Worm (Caenorhabditis elegans) whole organism, early embryonic: ENCODE measurements around the gene Y57A10A.27.

Experiments used
- aly-1 ChIP-seq: sonication (generic microtip); optimal IDR thresholded peaks from 2 replicates; lab custom pipeline; 2016; ENCODE audit warnings: missing genetic modification characterization, missing compliant biosample characterization
- ama-1 ChIP-seq: fragments of 150-350 bp; optimal IDR thresholded peaks from 2 replicates; lab custom pipeline; 2014
- ceh-13 ChIP-seq: fragments of 200-800 bp; sonication (Bioruptor generic); optimal IDR thresholded peaks from 2 replicates; lab custom pipeline; 2018; ENCODE audit warnings: mild to moderate bottlenecking, missing genetic modification characterization, missing compliant biosample characterization
- ceh-36 ChIP-seq: sonication (generic microtip); optimal IDR thresholded peaks from 2 replicates; lab custom pipeline; 2016; ENCODE audit warnings: missing genetic modification characterization, inconsistent platforms, missing compliant biosample characterization
- flt-1 ChIP-seq: fragments of 200-800 bp; sonication (Bioruptor generic); IDR thresholded peaks from 2 replicates; pipeline ENCODE4 v1.3.6; 2022; ENCODE audit warnings: missing genetic modification characterization, missing compliant biosample characterization
- scrt-1 ChIP-seq: fragments of 200-800 bp; sonication (Bioruptor generic); IDR thresholded peaks from 2 replicates; pipeline ENCODE4 v1.3.6; 2022; ENCODE audit warnings: missing genetic modification characterization, missing compliant biosample characterization
- tbx-11 ChIP-seq: fragments of 200-800 bp; sonication (Bioruptor generic); IDR thresholded peaks from 2 replicates; pipeline ENCODE4 v1.3.6; 2022; ENCODE audit warnings: missing genetic modification characterization, missing compliant biosample characterization
- tra-4 ChIP-seq: sonication (generic microtip); optimal IDR thresholded peaks from 2 replicates; lab custom pipeline; 2017; ENCODE audit warnings: missing genetic modification characterization, missing compliant biosample characterization

DNA sequence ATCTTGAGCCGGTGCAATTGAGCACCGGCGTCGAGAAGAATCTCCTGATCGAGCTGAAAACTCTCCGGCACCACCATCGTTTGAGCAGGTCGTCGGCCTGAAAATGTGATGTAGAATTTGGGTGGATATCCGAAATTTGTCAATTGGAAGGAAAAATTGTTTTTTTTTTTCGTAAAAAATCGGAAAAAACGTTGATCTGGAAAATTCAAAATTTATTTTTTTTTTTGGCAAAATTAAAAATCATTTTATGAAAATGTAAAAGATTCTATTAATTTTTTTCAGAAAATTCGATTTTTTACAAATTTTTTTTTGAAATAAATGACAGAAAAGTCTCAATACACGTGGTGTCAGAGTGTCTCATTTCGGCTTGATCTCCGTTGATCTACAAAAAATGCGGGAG lies 8.7 kb downstream of the Y57A10A.27 start, which contains the start of gene tric-1B.1:
- TF ChIP-seq ama-1 (lab: Kevin White, UChicago) (no peak), flt-1 (GFP tag; lab: Robert Waterston, UW) (no peak), aly-1 (tag; lab: Kevin White, UChicago) (no peak), ceh-36 (tag; lab: Kevin White, UChicago) (no peak), ceh-13 (GFP tag; lab: Kevin White, UChicago) (no peak), tra-4 (tag; lab: Kevin White, UChicago) (no peak), scrt-1 (GFP tag; lab: Robert Waterston, UW) (no peak), tbx-11 (GFP tag; lab: Robert Waterston, UW) (no peak)
